Worm (Caenorhabditis elegans) whole organism, L2 larva: Measurements from ENCODE around the gene T19B10.5.

Source experiments
- Y55F3AM.14 ChIP-seq: fragments of 200-800 bp; sonication (Bioruptor generic); optimal IDR thresholded peaks from 2 replicates; lab custom pipeline; 2018; ENCODE audit warnings: mild to moderate bottlenecking, missing genetic modification characterization, missing compliant biosample characterization
- ceh-16 ChIP-seq: fragments of 150-350 bp; optimal IDR thresholded peaks from 2 replicates; lab custom pipeline; 2014; ENCODE audit warnings: missing biosample characterization, missing genetic modification characterization
- crh-2 ChIP-seq: sonication (generic microtip); optimal IDR thresholded peaks from 2 replicates; lab custom pipeline; 2017; ENCODE audit warnings: missing biosample characterization, missing genetic modification characterization
- egl-27 ChIP-seq: sonication (generic microtip); optimal IDR thresholded peaks from 3 replicates; lab custom pipeline; 2017; ENCODE audit warnings: missing biosample characterization, missing genetic modification reagents, missing genetic modification characterization
- fos-1 ChIP-seq: fragments of 150-350 bp; optimal IDR thresholded peaks from 2 replicates; lab custom pipeline; 2014; ENCODE audit warnings: missing biosample characterization, missing genetic modification characterization
- mdl-1 ChIP-seq, 2 experiments: fragments of 150-350 bp in 1 of 2; sonication (generic microtip) in 1 of 2; optimal IDR thresholded peaks; 2 replicates each; lab custom pipeline; 2017; ENCODE audit warnings: missing biosample characterization in 2 of 2, missing genetic modification characterization in 2 of 2
- nhr-11 ChIP-seq: fragments of 150-350 bp; optimal IDR thresholded peaks from 2 replicates; lab custom pipeline; 2014; ENCODE audit warnings: missing biosample characterization, missing genetic modification characterization
- snpc-4 ChIP-seq: fragments of 150-350 bp; optimal IDR thresholded peaks from 2 replicates; lab custom pipeline; 2014; ENCODE audit warnings: missing biosample characterization, missing genetic modification characterization
- unc-62 ChIP-seq: fragments of 150-350 bp; optimal IDR thresholded peaks from 2 replicates; lab custom pipeline; 2014; ENCODE audit warnings: missing biosample characterization, missing genetic modification reagents, missing genetic modification characterization
- zag-1 ChIP-seq: fragments of 150-350 bp; optimal IDR thresholded peaks from 2 replicates; lab custom pipeline; 2014; ENCODE audit warnings: missing biosample characterization, missing genetic modification characterization

- TF ChIP-seq zag-1 (no peak), snpc-4 (no peak), nhr-11 (tag; lab: Kevin White, UChicago) (no peak), egl-27 (tag; lab: Kevin White, UChicago) (no peak), Y55F3AM.14 (GFP tag; lab: Kevin White, UChicago) (no peak), ceh-16 (tag; lab: Kevin White, UChicago) (no peak), unc-62 (GFP tag; lab: Kevin White, UChicago) (no peak), crh-2 (tag; lab: Kevin White, UChicago) (no peak), mdl-1 (tag; optimal IDR thresholded peaks at IDR 0.05; lab: Kevin White, UChicago) (no peak), fos-1 (tag; lab: Kevin White, UChicago) (no peak)
Observed at ce11 chrV:11241580-11241979, 7.1 kb downstream of the T19B10.5 start, which contains the start of gene pgap-1.
